1 fruit fly cellular context compared by ENCODE assay signal in genomic region chrX:19668405-19668804, dm6.
TF ChIP-seq lines count a peak whose summit lies in the region.

No protein-coding gene starts in this region.

TF ChIP-seq in whole organism, embryonic, 481 proteins besides CTCF, POLR2A, EP300 and RAD21 (continued from another document):
- peak; percentile 90 for TF ChIP-seq CG10565 (GFP tag; optimal IDR thresholded peaks at IDR 0.05; lab: Kevin White, UChicago)
- TF ChIP-seq Dbx (GFP tag; IDR thresholded peaks at IDR 0.05; lab: Robert Waterston, UW), result peak; percentile 89
- TF ChIP-seq nom (GFP tag; optimal IDR thresholded peaks at IDR 0.05; lab: Kevin White, UChicago), result peak; percentile 96
- TF ChIP-seq CG3726 (GFP tag; IDR thresholded peaks at IDR 0.05; lab: Robert Waterston, UW), result peak; percentile 90
- peak; percentile 85 for TF ChIP-seq Nf-YA (GFP tag; IDR thresholded peaks at IDR 0.05; lab: Robert Waterston, UW)
- peak; percentile 91 for TF ChIP-seq CG12071 (GFP tag; optimal IDR thresholded peaks at IDR 0.05; lab: Kevin White, UChicago)
- TF ChIP-seq CG1024 (GFP tag; IDR thresholded peaks at IDR 0.05; lab: Robert Waterston, UW), result peak; percentile 88
- TF ChIP-seq CG17186 (GFP tag; optimal IDR thresholded peaks at IDR 0.05; lab: Kevin White, UChicago), result peak; percentile 64
- TF ChIP-seq Optix (GFP tag; IDR thresholded peaks at IDR 0.05; lab: Robert Waterston, UW), result peak; percentile 97
- TF ChIP-seq CG7271 (tag; optimal IDR thresholded peaks at IDR 0.05; lab: Kevin White, UChicago), result peak; percentile 59
- TF ChIP-seq bigmax (GFP tag; optimal IDR thresholded peaks at IDR 0.05; lab: Kevin White, UChicago), result peak; percentile 36
- peak; percentile 89 for TF ChIP-seq ac (GFP tag; optimal IDR thresholded peaks at IDR 0.05; lab: Kevin White, UChicago)
- peak; percentile 93 for TF ChIP-seq Ada2b (GFP tag; IDR thresholded peaks at IDR 0.05; lab: Robert Waterston, UW)
- TF ChIP-seq Lhr (GFP tag; optimal IDR thresholded peaks at IDR 0.05; lab: Kevin White, UChicago), result peak; percentile 90
- TF ChIP-seq CG15269 (tag; optimal IDR thresholded peaks at IDR 0.05; lab: Kevin White, UChicago), result peak; percentile 97
- TF ChIP-seq Nf-YC (tag; optimal IDR thresholded peaks at IDR 0.05; lab: Kevin White, UChicago), result peak; percentile 72
- TF ChIP-seq Ssrp (tag; optimal IDR thresholded peaks at IDR 0.05; lab: Kevin White, UChicago), result peak; percentile 95
- peak; percentile 95 for TF ChIP-seq wdn (GFP tag; IDR thresholded peaks at IDR 0.05; lab: Robert Waterston, UW)
- no peak for TF ChIP-seq Dfd (GFP tag; optimal IDR thresholded peaks at IDR 0.05; lab: Kevin White, UChicago)
- TF ChIP-seq Ravus (GFP tag; IDR thresholded peaks at IDR 0.05; lab: Robert Waterston, UW), result peak; percentile 77
- TF ChIP-seq CG8359 (GFP tag; optimal IDR thresholded peaks at IDR 0.05; lab: Kevin White, UChicago; ENCODE audit: borderline replicate concordance), result peak; percentile 81
- peak; percentile 97 for TF ChIP-seq ken (GFP tag; IDR thresholded peaks at IDR 0.05; lab: Robert Waterston, UW)
- peak; percentile 97 for TF ChIP-seq Xrp1 (GFP tag; IDR thresholded peaks at IDR 0.05; lab: Robert Waterston, UW)
- TF ChIP-seq zen (tag; optimal IDR thresholded peaks at IDR 0.05; lab: Kevin White, UChicago), result peak; percentile 89
- peak; percentile 94 for TF ChIP-seq Atf6 (GFP tag; IDR thresholded peaks at IDR 0.05; lab: Robert Waterston, UW)
- TF ChIP-seq Dref (GFP tag; IDR thresholded peaks at IDR 0.05; lab: Robert Waterston, UW), result peak; percentile 39
- peak; percentile 91 for TF ChIP-seq dan (GFP tag; IDR thresholded peaks at IDR 0.05; lab: Robert Waterston, UW)
- TF ChIP-seq CG13123 (GFP tag; optimal IDR thresholded peaks at IDR 0.05; lab: Kevin White, UChicago), result peak; percentile 95
- no peak for TF ChIP-seq Scr (GFP tag; IDR thresholded peaks at IDR 0.05; lab: Robert Waterston, UW; ENCODE audit: partially characterized antibody)
- TF ChIP-seq CG14710 (tag; optimal IDR thresholded peaks at IDR 0.05; lab: Kevin White, UChicago), result peak; percentile 92
- peak; percentile 98 for TF ChIP-seq chif (GFP tag; optimal IDR thresholded peaks at IDR 0.05; lab: Kevin White, UChicago)
- peak; percentile 86 for TF ChIP-seq gt (GFP tag; IDR thresholded peaks at IDR 0.05; lab: Robert Waterston, UW)
- peak; percentile 96 for TF ChIP-seq CG8089 (GFP tag; optimal IDR thresholded peaks at IDR 0.05; lab: Kevin White, UChicago)
- TF ChIP-seq lbe (GFP tag; optimal IDR thresholded peaks at IDR 0.05; lab: Kevin White, UChicago), result peak; percentile 98
